Fruit fly (Drosophila melanogaster) whole organism, adult: ENCODE measurements around the gene CG9166.

Experiments used
- CG11617 ChIP-seq: fragments of 200-800 bp; sonication (Bioruptor generic); optimal IDR thresholded peaks from 2 replicates; lab custom pipeline; 2017; ENCODE audit warnings: mild to moderate bottlenecking, missing biosample characterization, missing genetic modification reagents, missing genetic modification characterization
- CG12768 ChIP-seq: fragments of 200-800 bp; sonication (Bioruptor generic); optimal IDR thresholded peaks from 2 replicates; lab custom pipeline; 2017; ENCODE audit warnings: missing biosample characterization, missing genetic modification characterization, mild to moderate bottlenecking, moderate library complexity, missing genetic modification reagents
- CG14711 ChIP-seq: fragments of 200-800 bp; sonication (Bioruptor generic); optimal IDR thresholded peaks from 2 replicates; lab custom pipeline; 2018; ENCODE audit warnings: missing biosample characterization, mild to moderate bottlenecking, missing genetic modification characterization, moderate library complexity
- CG1620 ChIP-seq: fragments of 200-800 bp; sonication (Bioruptor generic); optimal IDR thresholded peaks from 2 replicates; lab custom pipeline; 2016; ENCODE audit warnings: missing biosample characterization, missing genetic modification characterization
- CG33017 ChIP-seq: fragments of 200-800 bp; sonication (Bioruptor generic); optimal IDR thresholded peaks from 2 replicates; lab custom pipeline; 2018; ENCODE audit warnings: missing biosample characterization, mild to moderate bottlenecking, missing genetic modification characterization, moderate library complexity
- CG5204 ChIP-seq: fragments of 200-800 bp; sonication (Bioruptor generic); optimal IDR thresholded peaks from 2 replicates; lab custom pipeline; 2016; ENCODE audit warnings: missing biosample characterization, missing genetic modification characterization
- CG7045 ChIP-seq: fragments of 200-800 bp; sonication (Bioruptor generic); optimal IDR thresholded peaks from 2 replicates; lab custom pipeline; 2017; ENCODE audit warnings: missing biosample characterization, mild to moderate bottlenecking, missing genetic modification characterization
- CG7101 ChIP-seq: fragments of 200-800 bp; sonication (Bioruptor generic); optimal IDR thresholded peaks from 2 replicates; lab custom pipeline; 2018; ENCODE audit warnings: missing biosample characterization, mild to moderate bottlenecking, missing genetic modification characterization, moderate library complexity
- Clk ChIP-seq: fragments of 200-800 bp; sonication (Bioruptor generic); optimal IDR thresholded peaks from 2 replicates; lab custom pipeline; 2017; ENCODE audit warnings: missing biosample characterization, missing genetic modification characterization
- Crg-1 ChIP-seq: fragments of 200-800 bp; sonication (Bioruptor generic); optimal IDR thresholded peaks from 2 replicates; lab custom pipeline; 2016; ENCODE audit warnings: missing biosample characterization, missing genetic modification characterization
- Hr96 ChIP-seq: fragments of 200-800 bp; sonication (Bioruptor generic); optimal IDR thresholded peaks from 2 replicates; lab custom pipeline; 2016; ENCODE audit warnings: missing biosample characterization, missing genetic modification characterization
- Mnt ChIP-seq: fragments of 200-800 bp; sonication (Bioruptor generic); optimal IDR thresholded peaks from 2 replicates; lab custom pipeline; 2016; ENCODE audit warnings: missing biosample characterization, mild to moderate bottlenecking, missing genetic modification characterization
- bab1 ChIP-seq: fragments of 200-800 bp; sonication (Bioruptor generic); optimal IDR thresholded peaks from 3 replicates; lab custom pipeline; 2019; ENCODE audit warnings: missing biosample characterization, mild to moderate bottlenecking, missing genetic modification characterization, moderate library complexity
- cic ChIP-seq: fragments of 200-800 bp; sonication (Bioruptor generic); optimal IDR thresholded peaks from 2 replicates; lab custom pipeline; 2017; ENCODE audit warnings: missing biosample characterization, mild to moderate bottlenecking, missing genetic modification characterization, moderate library complexity
- cnc ChIP-seq, 2 experiments: fragments of >200 bp; optimal IDR thresholded peaks; 2 replicates each; lab custom pipeline; 2017
- kay ChIP-seq: fragments of 200-800 bp; sonication (Bioruptor generic); peaks from one replicate; lab custom pipeline; 2016; ENCODE audit warnings: missing biosample characterization, missing genetic modification characterization, borderline replicate concordance
- ovo ChIP-seq: fragments of 200-800 bp; sonication (Bioruptor generic); optimal IDR thresholded peaks from 2 replicates; lab custom pipeline; 2016; ENCODE audit warnings: missing biosample characterization, missing genetic modification characterization
- pad ChIP-seq: fragments of 200-800 bp; sonication (Bioruptor generic); optimal IDR thresholded peaks from 3 replicates; lab custom pipeline; 2017; ENCODE audit warnings: missing biosample characterization, missing genetic modification characterization, mild to moderate bottlenecking, moderate library complexity, missing genetic modification reagents
- tj ChIP-seq: fragments of 200-800 bp; sonication (Bioruptor generic); optimal IDR thresholded peaks from 3 replicates; lab custom pipeline; 2017; ENCODE audit warnings: missing biosample characterization, mild to moderate bottlenecking, missing genetic modification characterization, moderate library complexity
- toe ChIP-seq: fragments of 200-800 bp; sonication (Bioruptor generic); optimal IDR thresholded peaks from 2 replicates; lab custom pipeline; 2016; ENCODE audit warnings: missing biosample characterization, missing genetic modification characterization

CG9166 gene

DNA sequence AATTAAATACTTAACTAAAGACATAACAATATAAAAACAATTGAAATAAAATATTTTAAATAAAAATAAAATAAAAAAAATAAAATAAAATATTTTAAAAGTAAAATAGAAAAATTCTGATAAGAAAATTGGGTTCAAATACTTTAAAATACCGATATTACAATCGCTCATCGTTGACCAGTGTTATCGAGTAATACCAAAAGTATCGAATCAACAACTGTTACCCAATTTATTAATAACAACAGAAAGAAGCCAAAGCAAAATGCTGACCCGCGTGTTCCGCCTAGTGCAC is at the start of gene CG9166:
CG9166 (plus strand) TSS at position 193 of the 292 bp plus-strand sequence.
- no peak for TF ChIP-seq Mnt (GFP tag; lab: Kevin White, UChicago)
- no peak for TF ChIP-seq cnc (optimal IDR thresholded peaks at IDR 0.05; lab: Kevin White, UChicago)
- TF ChIP-seq CG11617 (GFP tag; lab: Kevin White, UChicago) = no peak
- no peak for TF ChIP-seq Hr96
- no peak for TF ChIP-seq CG7101
- no peak for TF ChIP-seq CG12768 (GFP tag; lab: Kevin White, UChicago)
- TF ChIP-seq pad = no peak
- no peak for TF ChIP-seq tj
- no peak for TF ChIP-seq CG5204 (GFP tag; lab: Kevin White, UChicago)
- TF ChIP-seq kay (GFP tag; lab: Kevin White, UChicago) = no peak
- TF ChIP-seq CG1620 (GFP tag; lab: Kevin White, UChicago) = no peak
- TF ChIP-seq CG33017 (tag; lab: Kevin White, UChicago) = no peak
- TF ChIP-seq cic (GFP tag; lab: Kevin White, UChicago) = no peak
- TF ChIP-seq CG14711 (tag; lab: Kevin White, UChicago) = no peak
- TF ChIP-seq ovo (GFP tag; lab: Kevin White, UChicago) = no peak
- TF ChIP-seq Clk (GFP tag; lab: Kevin White, UChicago) = no peak

DNA sequence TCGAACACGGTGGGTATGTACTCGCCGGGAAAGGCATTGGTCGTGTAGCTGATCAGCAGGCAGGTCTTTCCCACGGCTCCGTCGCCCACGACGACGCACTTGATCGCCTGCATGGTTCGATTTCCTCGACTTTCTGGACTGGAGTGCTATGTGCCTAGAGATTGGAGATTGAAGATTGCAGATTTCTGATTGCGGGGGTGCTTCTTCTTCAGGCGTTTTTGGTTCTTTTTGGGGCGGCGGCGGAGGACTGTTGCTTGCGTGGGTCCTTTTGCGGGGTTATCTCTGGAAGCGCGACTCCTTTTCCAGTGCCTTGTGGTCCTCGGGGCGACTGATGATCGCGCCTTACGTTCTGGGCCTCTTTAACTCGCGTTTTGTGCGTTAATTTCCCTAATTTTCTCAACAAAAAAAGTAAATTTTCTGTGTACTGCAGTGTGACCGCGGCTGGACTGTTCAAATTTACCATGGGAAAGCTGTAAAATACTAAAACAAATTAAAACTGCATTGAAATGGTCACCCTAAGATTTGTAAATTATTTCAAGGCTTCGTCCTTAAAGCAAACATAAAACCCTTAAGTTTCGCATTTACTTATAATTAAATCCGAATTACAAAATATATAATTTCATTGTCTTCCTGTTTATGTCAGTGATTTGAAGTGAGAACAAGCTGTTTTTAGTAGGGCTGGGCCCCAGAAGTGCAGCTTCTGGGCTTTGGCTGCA is 48.5 kb upstream of the CG9166 start, which contains the start of the genes Rac1 and Acat2:
Rac1 (minus strand) TSS at position 450 of the 716 bp plus-strand sequence.
Acat2 (plus strand) TSS at position 711 of the 716 bp plus-strand sequence.
- TF ChIP-seq CG7101 = no peak
- no peak for TF ChIP-seq CG12768 (GFP tag; lab: Kevin White, UChicago)
- TF ChIP-seq cic (GFP tag; lab: Kevin White, UChicago) = no peak
- no peak for TF ChIP-seq CG5204 (GFP tag; lab: Kevin White, UChicago)
- peak; percentile 3 for TF ChIP-seq CG11617 (GFP tag; lab: Kevin White, UChicago)
- TF ChIP-seq pad = no peak
- peak; percentile 44 for TF ChIP-seq bab1 (GFP tag; lab: Kevin White, UChicago)
- peak; percentile 17 for TF ChIP-seq CG14711 (tag; lab: Kevin White, UChicago)
- TF ChIP-seq Mnt (GFP tag; lab: Kevin White, UChicago) = no peak
- no peak for TF ChIP-seq Clk (GFP tag; lab: Kevin White, UChicago)
- no peak for TF ChIP-seq toe (GFP tag; lab: Kevin White, UChicago)
- peak; percentile 29 for TF ChIP-seq CG1620 (GFP tag; lab: Kevin White, UChicago)

DNA sequence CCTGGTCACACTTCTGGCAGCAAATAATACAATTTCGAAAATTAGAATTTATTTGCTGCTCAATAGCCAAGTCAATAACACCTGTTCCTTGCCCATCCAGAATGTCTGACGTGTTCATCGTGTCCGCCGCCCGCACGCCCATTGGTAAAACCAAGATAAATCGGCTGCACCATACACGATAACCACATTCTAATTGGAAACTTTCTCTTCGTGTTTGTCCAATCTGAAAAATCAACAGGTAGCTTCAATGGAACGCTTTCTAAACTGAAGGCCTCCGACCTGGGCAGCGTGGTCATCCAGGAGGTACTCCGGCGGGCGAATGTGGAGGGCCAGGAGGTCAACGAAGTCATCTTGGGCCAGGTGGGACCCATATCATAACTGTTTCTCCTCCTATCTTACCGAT is 48.0 kb upstream of the CG9166 start:
- TF ChIP-seq cic (GFP tag; lab: Kevin White, UChicago) (no peak), bab1 (GFP tag; lab: Kevin White, UChicago) (no peak), CG14711 (tag; lab: Kevin White, UChicago) (no peak), CG33017 (tag; lab: Kevin White, UChicago) (no peak), CG1620 (GFP tag; lab: Kevin White, UChicago) (no peak), CG7101 (no peak), kay (GFP tag; lab: Kevin White, UChicago) (no peak), pad (no peak), cnc (optimal IDR thresholded peaks at IDR 0.05; lab: Kevin White, UChicago) (no peak), Mnt (GFP tag; lab: Kevin White, UChicago) (no peak), Clk (GFP tag; lab: Kevin White, UChicago) (no peak), CG11617 (GFP tag; lab: Kevin White, UChicago) (no peak), Hr96 (no peak), Crg-1 (no peak), CG7045 (GFP tag; lab: Kevin White, UChicago) (no peak), CG5204 (GFP tag; lab: Kevin White, UChicago) (no peak), tj (no peak), ovo (GFP tag; lab: Kevin White, UChicago) (no peak), toe (GFP tag; lab: Kevin White, UChicago) (no peak), CG12768 (GFP tag; lab: Kevin White, UChicago) (no peak)

DNA sequence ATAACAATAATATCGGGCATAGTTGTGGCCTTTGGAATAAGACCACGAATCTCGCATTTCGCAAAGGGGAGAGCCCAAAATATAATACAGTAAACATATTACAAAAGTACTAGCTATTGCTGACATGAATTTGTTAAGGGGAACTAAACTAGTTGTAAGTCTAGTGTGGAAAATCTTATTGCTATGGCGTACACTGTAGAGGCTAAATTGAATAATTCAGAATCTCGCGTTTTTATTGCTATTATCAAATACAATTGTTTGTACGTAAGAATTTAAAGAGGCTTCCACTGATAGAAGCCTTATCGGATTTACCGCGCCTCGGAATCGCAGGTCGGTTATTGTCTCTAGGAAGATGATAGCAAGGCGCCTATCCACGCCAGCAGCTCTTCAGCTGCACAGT is 45.6 kb upstream of the CG9166 start:
- TF ChIP-seq CG12768 (GFP tag; lab: Kevin White, UChicago) (peak; percentile 20), ovo (GFP tag; lab: Kevin White, UChicago) (no peak), Clk (GFP tag; lab: Kevin White, UChicago) (no peak), kay (GFP tag; lab: Kevin White, UChicago) (no peak), bab1 (GFP tag; lab: Kevin White, UChicago) (no peak), CG5204 (GFP tag; lab: Kevin White, UChicago) (no peak), toe (GFP tag; lab: Kevin White, UChicago) (no peak), cic (GFP tag; lab: Kevin White, UChicago) (peak; percentile 73), CG33017 (tag; lab: Kevin White, UChicago) (peak; percentile 21)

DNA sequence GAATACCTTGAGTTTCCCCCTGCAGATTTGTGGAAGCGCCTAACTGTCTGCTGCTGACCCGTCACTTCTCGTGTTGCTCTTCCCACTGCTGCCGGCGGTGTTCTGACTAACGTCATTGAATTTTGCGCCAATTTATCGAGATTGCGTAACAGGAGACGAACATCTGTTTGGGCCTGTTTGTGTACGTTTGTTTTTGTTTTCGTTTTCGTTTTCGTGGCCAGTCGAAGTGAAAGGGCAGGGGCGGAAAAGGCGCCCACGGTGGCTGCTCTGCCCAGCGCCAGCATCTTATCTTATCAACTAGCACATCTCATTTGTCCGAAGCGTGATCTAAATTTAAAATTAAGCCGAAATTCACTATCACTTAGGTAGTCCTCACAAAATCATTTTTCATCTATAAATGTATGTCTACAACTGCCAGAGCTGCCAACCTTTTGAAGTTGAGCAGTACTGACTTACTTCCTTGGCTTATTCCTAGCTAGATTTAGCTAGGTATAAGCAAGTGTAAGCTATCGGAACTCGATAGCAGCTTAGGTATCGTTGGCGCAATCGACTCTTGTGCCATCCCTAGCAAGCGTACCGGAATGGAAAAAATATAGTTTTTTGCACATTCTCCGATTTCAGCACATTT is 43.8 kb upstream of the CG9166 start, which contains the start of the genes Ctr9 and Nt5a:
Ctr9 (plus strand) TSS at position 220 of the 628 bp plus-strand sequence.
Nt5a (minus strand) TSS at position 414 of the 628 bp plus-strand sequence.
- peak; percentile 70 for TF ChIP-seq CG7101
- no peak for TF ChIP-seq Hr96
- TF ChIP-seq CG7045 (GFP tag; lab: Kevin White, UChicago) = peak; percentile 5
- TF ChIP-seq ovo (GFP tag; lab: Kevin White, UChicago) = peak; percentile 22
- TF ChIP-seq CG11617 (GFP tag; lab: Kevin White, UChicago) = peak; percentile 60
- no peak for TF ChIP-seq kay (GFP tag; lab: Kevin White, UChicago)
- peak; percentile 57 for TF ChIP-seq tj
- TF ChIP-seq pad = peak; percentile 12
- TF ChIP-seq CG14711 (tag; lab: Kevin White, UChicago) = peak; percentile 78
- TF ChIP-seq bab1 (GFP tag; lab: Kevin White, UChicago) = peak; percentile 59
- TF ChIP-seq Crg-1 = peak; percentile 75
- TF ChIP-seq Clk (GFP tag; lab: Kevin White, UChicago) = no peak
- no peak for TF ChIP-seq toe (GFP tag; lab: Kevin White, UChicago)
- TF ChIP-seq cic (GFP tag; lab: Kevin White, UChicago) = peak; percentile 81
- peak; percentile 78 for TF ChIP-seq Mnt (GFP tag; lab: Kevin White, UChicago)
- TF ChIP-seq CG5204 (GFP tag; lab: Kevin White, UChicago) = no peak
- peak; percentile 86 for TF ChIP-seq CG1620 (GFP tag; lab: Kevin White, UChicago)
- TF ChIP-seq CG33017 (tag; lab: Kevin White, UChicago) = peak; percentile 13
- no peak for TF ChIP-seq cnc (optimal IDR thresholded peaks at IDR 0.05; lab: Kevin White, UChicago)
- TF ChIP-seq CG12768 (GFP tag; lab: Kevin White, UChicago) = peak; percentile 37
